Worm (Caenorhabditis elegans): ENCODE data around the gene amph-1.

DNA sequence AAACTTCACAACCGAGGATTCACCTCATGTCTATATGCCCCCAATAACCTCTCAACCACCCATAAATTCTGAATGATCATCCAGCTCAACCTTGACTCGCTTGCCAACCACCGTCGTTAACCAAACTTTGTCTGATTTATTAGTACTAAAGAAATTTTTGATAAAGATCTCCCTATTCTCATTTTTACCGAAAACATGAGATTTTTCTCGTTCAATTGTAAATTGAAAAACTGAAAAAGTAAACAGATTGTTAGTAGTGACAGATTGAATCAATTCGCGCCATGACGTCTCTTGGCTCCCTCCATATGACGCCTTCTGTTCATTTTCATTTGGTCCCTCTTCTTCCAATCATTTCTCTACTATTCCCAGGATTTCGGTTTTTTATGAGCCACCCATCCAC lies 39.7 kb downstream of the amph-1 start:
- TF ChIP-seq pha-4 (tag; optimal IDR thresholded peaks at IDR 0.05): no peak
- no peak for TF ChIP-seq drap-1 (GFP tag; optimal IDR thresholded peaks at IDR 0.05)
- no peak for TF ChIP-seq ztf-11 (tag; optimal IDR thresholded peaks at IDR 0.05)
- no peak for TF ChIP-seq nhr-237 (tag; optimal IDR thresholded peaks at IDR 0.05)
- no peak for TF ChIP-seq nhr-76 (tag; optimal IDR thresholded peaks at IDR 0.05)
- no peak for TF ChIP-seq zip-8 (tag; optimal IDR thresholded peaks at IDR 0.05)
- TF ChIP-seq nhr-12 (tag; optimal IDR thresholded peaks at IDR 0.05): no peak
- TF ChIP-seq tbx-8 (GFP tag; optimal IDR thresholded peaks at IDR 0.05): no peak
- TF ChIP-seq unc-39 (tag; optimal IDR thresholded peaks at IDR 0.05): no peak
- no peak for TF ChIP-seq M03D4.4 (tag; optimal IDR thresholded peaks at IDR 0.05)
- TF ChIP-seq elt-1 (tag; optimal IDR thresholded peaks at IDR 0.05; ENCODE audit: borderline replicate concordance, insufficient read depth): no peak
- no peak for TF ChIP-seq elt-3 (tag; optimal IDR thresholded peaks at IDR 0.05)
- TF ChIP-seq mls-2 (tag; optimal IDR thresholded peaks at IDR 0.05): no peak

All from whole organism, mixed stage, embryonic.